Worm (Caenorhabditis elegans): ENCODE data around the gene T07G12.2.

Gene T07G12.2

ce11 chrIV:10554947-10555346, 24.4 kb downstream of the T07G12.2 start, which contains the start of gene zim-2:
TSS of gene zim-2 (plus strand) at chrIV:10555247.
- TF ChIP-seq ceh-48 (tag; optimal IDR thresholded peaks at IDR 0.05) (no peak), elt-2 (tag; optimal IDR thresholded peaks at IDR 0.05) (no peak), tbx-7 (tag; optimal IDR thresholded peaks at IDR 0.05) (no peak), ets-4 (tag; optimal IDR thresholded peaks at IDR 0.05) (no peak), unc-3 (GFP tag; conservative IDR thresholded peaks at IDR 0.05) (no peak), unc-3 (tag; optimal IDR thresholded peaks at IDR 0.05) (no peak), pag-3 (tag; optimal IDR thresholded peaks at IDR 0.05; ENCODE audit: borderline replicate concordance) (no peak)

ce11 chrIV:10558415-10558814, 27.9 kb downstream of the T07G12.2 start, which contains the start of gene zim-3:
TSS of gene zim-3 (plus strand) at chrIV:10558715.
- no peak for TF ChIP-seq ceh-45 (GFP tag; IDR thresholded peaks at IDR 0.05)
- no peak for TF ChIP-seq elt-4 (tag; optimal IDR thresholded peaks at IDR 0.05)

- TF ChIP-seq elt-2 (tag; optimal IDR thresholded peaks at IDR 0.05), result no peak
- TF ChIP-seq ztf-16 (tag; optimal IDR thresholded peaks at IDR 0.05), result no peak
- TF ChIP-seq fkh-10 (GFP tag; optimal IDR thresholded peaks at IDR 0.05), result no peak
- no peak for TF ChIP-seq sox-2 (GFP tag; IDR thresholded peaks at IDR 0.05)
- no peak for TF ChIP-seq hlh-30 (tag; optimal IDR thresholded peaks at IDR 0.05; ENCODE audit: insufficient read depth)
- no peak for TF ChIP-seq ceh-22 (tag; optimal IDR thresholded peaks at IDR 0.05)
- no peak for TF ChIP-seq lin-11 (tag; optimal IDR thresholded peaks at IDR 0.05)
- TF ChIP-seq unc-55 (GFP tag; optimal IDR thresholded peaks at IDR 0.05), result no peak
- no peak for TF ChIP-seq pha-2 (tag; optimal IDR thresholded peaks at IDR 0.05)
- no peak for TF ChIP-seq ceh-48 (tag; optimal IDR thresholded peaks at IDR 0.05)
Measured at ce11 chrIV:10561605-10562004, 31.1 kb downstream of the T07G12.2 start, which contains the start of gene him-8. TSS of gene him-8 (plus strand) at chrIV:10561905.

ce11 chrIV:10564613-10565012, 34.1 kb downstream of the T07G12.2 start:
- no peak for TF ChIP-seq hlh-30 (tag; optimal IDR thresholded peaks at IDR 0.05; ENCODE audit: insufficient read depth)
- no peak for TF ChIP-seq nfya-1 (tag; optimal IDR thresholded peaks at IDR 0.05)
- no peak for TF ChIP-seq ceh-24 (tag; optimal IDR thresholded peaks at IDR 0.05)
- no peak for TF ChIP-seq ttx-3 (tag; optimal IDR thresholded peaks at IDR 0.05)
- TF ChIP-seq zip-5 (tag; optimal IDR thresholded peaks at IDR 0.05), result no peak
- TF ChIP-seq unc-42 (tag; optimal IDR thresholded peaks at IDR 0.05), result no peak
- no peak for TF ChIP-seq odd-2 (tag; optimal IDR thresholded peaks at IDR 0.05)
- TF ChIP-seq pha-4 (tag; optimal IDR thresholded peaks at IDR 0.05), result no peak
- no peak for TF ChIP-seq unc-55 (GFP tag; optimal IDR thresholded peaks at IDR 0.05)

ce11 chrIV:10565282-10565681, 34.8 kb downstream of the T07G12.2 start:
- TF ChIP-seq unc-42 (tag; optimal IDR thresholded peaks at IDR 0.05) (peak; percentile 10), tbx-7 (tag; optimal IDR thresholded peaks at IDR 0.05) (no peak), mec-3 (tag; optimal IDR thresholded peaks at IDR 0.05; ENCODE audit: borderline replicate concordance) (no peak)

- TF ChIP-seq ceh-9 (tag; optimal IDR thresholded peaks at IDR 0.05) (no peak), pax-1 (tag; optimal IDR thresholded peaks at IDR 0.05) (no peak), elt-2 (tag; optimal IDR thresholded peaks at IDR 0.05) (no peak), eyg-1 (tag; optimal IDR thresholded peaks at IDR 0.05) (no peak), ceh-6 (GFP tag; optimal IDR thresholded peaks at IDR 0.05) (no peak), pros-1 (tag; optimal IDR thresholded peaks at IDR 0.05) (no peak), ceh-34 (tag; optimal IDR thresholded peaks at IDR 0.05) (no peak), fkh-6 (tag; optimal IDR thresholded peaks at IDR 0.05) (no peak), C38D4.7 (GFP tag; optimal IDR thresholded peaks at IDR 0.05) (no peak)
Measured at ce11 chrIV:10567822-10568221, 37.3 kb downstream of the T07G12.2 start.
